Worm (Caenorhabditis elegans): ENCODE measurements around the gene metl-13.

metl-13 gene

ce11 chrIV:6622142-6622541 is 12.7 kb upstream of the metl-13 start:
- TF ChIP-seq dve-1 (tag; optimal IDR thresholded peaks at IDR 0.05; ENCODE audit: insufficient read depth) (peak; percentile 50), mdl-1 (tag; optimal IDR thresholded peaks at IDR 0.05) (peak in 1 of 2 experiments; percentile 7), lim-7 (GFP tag; IDR thresholded peaks at IDR 0.05) (no peak), daf-19 (GFP tag; conservative IDR thresholded peaks at IDR 0.05) (no peak), nhr-28 (tag; optimal IDR thresholded peaks at IDR 0.05) (peak; percentile 75), lin-13 (GFP tag; optimal IDR thresholded peaks at IDR 0.05) (no peak), saeg-2 (GFP tag; IDR thresholded peaks at IDR 0.05) (no peak)

- no peak for TF ChIP-seq ama-1 (optimal IDR thresholded peaks at IDR 0.05)
- TF ChIP-seq daf-8 (GFP tag; IDR thresholded peaks at IDR 0.05), result no peak
- no peak for TF ChIP-seq nhr-6 (tag; optimal IDR thresholded peaks at IDR 0.05)
- no peak for TF ChIP-seq snpc-1.2 (GFP tag; IDR thresholded peaks at IDR 0.05)
- TF ChIP-seq ztf-11 (tag; optimal IDR thresholded peaks at IDR 0.05), result no peak
- no peak for TF ChIP-seq fkh-10 (GFP tag; optimal IDR thresholded peaks at IDR 0.05)
- TF ChIP-seq dve-1 (tag; optimal IDR thresholded peaks at IDR 0.05; ENCODE audit: insufficient read depth), result no peak
- TF ChIP-seq ceh-44 (GFP tag; IDR thresholded peaks at IDR 0.05), result no peak
- TF ChIP-seq hlh-30 (tag; optimal IDR thresholded peaks at IDR 0.05; ENCODE audit: insufficient read depth), result no peak
- no peak for TF ChIP-seq unc-39 (tag; optimal IDR thresholded peaks at IDR 0.05)
- no peak for TF ChIP-seq lsy-2 (tag; optimal IDR thresholded peaks at IDR 0.05)
- no peak for TF ChIP-seq T20F7.1 (GFP tag; optimal IDR thresholded peaks at IDR 0.05)
- TF ChIP-seq lim-7 (GFP tag; IDR thresholded peaks at IDR 0.05), result no peak
- TF ChIP-seq madf-5 (GFP tag; IDR thresholded peaks at IDR 0.05), result no peak
- no peak for TF ChIP-seq Y48G9A.11 (GFP tag; IDR thresholded peaks at IDR 0.05)
- TF ChIP-seq lin-38 (GFP tag; IDR thresholded peaks at IDR 0.05), result no peak
- TF ChIP-seq dmd-9 (GFP tag; IDR thresholded peaks at IDR 0.05), result no peak
These were observed 11.5 kb upstream of the metl-13 start, which contains the start of gene C01B10.44 for ce11 chrIV:6623390-6623789. Gene C01B10.44 (plus strand): TSS chrIV:6623690.

- TF ChIP-seq pha-4 (GFP tag; IDR thresholded peaks at IDR 0.05) (no peak), pha-4 (tag; optimal IDR thresholded peaks at IDR 0.05) (no peak), daf-16 (GFP tag; optimal IDR thresholded peaks at IDR 0.05) (no peak), daf-16 (tag; optimal IDR thresholded peaks at IDR 0.05) (peak; percentile 81), nhr-28 (tag; optimal IDR thresholded peaks at IDR 0.05) (peak; percentile 54), pqm-1 (tag; optimal IDR thresholded peaks at IDR 0.05) (peak; percentile 68), dve-1 (tag; optimal IDR thresholded peaks at IDR 0.05; ENCODE audit: insufficient read depth) (peak; percentile 51), nhr-102 (tag; optimal IDR thresholded peaks at IDR 0.05) (peak; percentile 5), lsy-2 (tag; optimal IDR thresholded peaks at IDR 0.05) (no peak)
These were observed 7.1 kb upstream of the metl-13 start, which contains the start of gene cest-5.2 for ce11 chrIV:6627798-6628197. Gene cest-5.2 (minus strand): TSS chrIV:6627925.

- TF ChIP-seq nhr-102 (tag; optimal IDR thresholded peaks at IDR 0.05), result peak; percentile 33
- no peak for TF ChIP-seq nhr-41 (GFP tag; IDR thresholded peaks at IDR 0.05)
- TF ChIP-seq zip-2 (tag; optimal IDR thresholded peaks at IDR 0.05), result peak; percentile 4
- no peak for TF ChIP-seq zag-1 (tag; optimal IDR thresholded peaks at IDR 0.05)
- TF ChIP-seq dpl-1 (GFP tag; optimal IDR thresholded peaks at IDR 0.05), result peak; percentile 95
- peak; percentile 90 for TF ChIP-seq snpc-1.2 (GFP tag; IDR thresholded peaks at IDR 0.05)
- peak; percentile 33; the same call in 1 of the 2 replicates for TF ChIP-seq ceh-44 (GFP tag; IDR thresholded peaks at IDR 0.05)
- TF ChIP-seq egl-43 (GFP tag; IDR thresholded peaks at IDR 0.05), result no peak
- TF ChIP-seq hif-1 (tag; optimal IDR thresholded peaks at IDR 0.05), result peak in 1 of 2 experiments; percentile 90
- TF ChIP-seq ztf-7 (tag; optimal IDR thresholded peaks at IDR 0.05), result no peak
- TF ChIP-seq madf-9 (GFP tag; conservative IDR thresholded peaks at IDR 0.05), result 0 out of 2 replicates have a peak, but pooled peaks have one; percentile 31
- TF ChIP-seq tra-1 (GFP tag; IDR thresholded peaks at IDR 0.05), result no peak
- TF ChIP-seq nhr-28 (tag; optimal IDR thresholded peaks at IDR 0.05), result peak; percentile 31
- TF ChIP-seq cey-2 (tag; optimal IDR thresholded peaks at IDR 0.05; ENCODE audit: borderline replicate concordance, insufficient read depth), result no peak
- TF ChIP-seq mes-2 (tag; optimal IDR thresholded peaks at IDR 0.05; ENCODE audit: poor library complexity, severe bottlenecking), result peak; percentile 99
- TF ChIP-seq dve-1 (tag; optimal IDR thresholded peaks at IDR 0.05; ENCODE audit: insufficient read depth), result peak; percentile 49
- TF ChIP-seq unc-130 (GFP tag; optimal IDR thresholded peaks at IDR 0.05), result peak; percentile 88
- TF ChIP-seq tag-97 (GFP tag; IDR thresholded peaks at IDR 0.05), result no peak
- TF ChIP-seq dmd-6 (GFP tag; IDR thresholded peaks at IDR 0.05), result peak; percentile 63
- peak in 1 of 2 experiments; percentile 79 for TF ChIP-seq lsy-2 (tag; optimal IDR thresholded peaks at IDR 0.05)
- TF ChIP-seq lim-7 (GFP tag; IDR thresholded peaks at IDR 0.05), result no peak
- peak; percentile 86 for TF ChIP-seq ZK337.2 (GFP tag; IDR thresholded peaks at IDR 0.05)
- no peak for TF ChIP-seq D1046.2 (GFP tag; IDR thresholded peaks at IDR 0.05)
- peak; percentile 74 for TF ChIP-seq lin-38 (GFP tag; IDR thresholded peaks at IDR 0.05)
These were observed 3.1 kb upstream of the metl-13 start, which contains the start of the genes cest-5.1 and C01B10.9 for ce11 chrIV:6631704-6632272. Gene cest-5.1 (minus strand): TSS chrIV:6631754. Gene C01B10.9 (plus strand): TSS chrIV:6632222.

Data from whole organism, L4 larva.